Fruit fly (Drosophila melanogaster) whole organism, adult: ENCODE results near the gene mus301.

ENCODE experiments used
- CG11617 ChIP-seq: fragments of 200-800 bp; sonication (Bioruptor generic); optimal IDR thresholded peaks from 2 replicates; lab custom pipeline; 2017; ENCODE audit warnings: mild to moderate bottlenecking, missing biosample characterization, missing genetic modification reagents, missing genetic modification characterization
- CG12768 ChIP-seq: fragments of 200-800 bp; sonication (Bioruptor generic); optimal IDR thresholded peaks from 2 replicates; lab custom pipeline; 2017; ENCODE audit warnings: missing biosample characterization, missing genetic modification characterization, mild to moderate bottlenecking, moderate library complexity, missing genetic modification reagents
- CG14711 ChIP-seq: fragments of 200-800 bp; sonication (Bioruptor generic); optimal IDR thresholded peaks from 2 replicates; lab custom pipeline; 2018; ENCODE audit warnings: missing biosample characterization, mild to moderate bottlenecking, missing genetic modification characterization, moderate library complexity
- CG1620 ChIP-seq: fragments of 200-800 bp; sonication (Bioruptor generic); optimal IDR thresholded peaks from 2 replicates; lab custom pipeline; 2016; ENCODE audit warnings: missing biosample characterization, missing genetic modification characterization
- CG33017 ChIP-seq: fragments of 200-800 bp; sonication (Bioruptor generic); optimal IDR thresholded peaks from 2 replicates; lab custom pipeline; 2018; ENCODE audit warnings: missing biosample characterization, mild to moderate bottlenecking, missing genetic modification characterization, moderate library complexity
- CG7045 ChIP-seq: fragments of 200-800 bp; sonication (Bioruptor generic); optimal IDR thresholded peaks from 2 replicates; lab custom pipeline; 2017; ENCODE audit warnings: missing biosample characterization, mild to moderate bottlenecking, missing genetic modification characterization
- CG7101 ChIP-seq: fragments of 200-800 bp; sonication (Bioruptor generic); optimal IDR thresholded peaks from 2 replicates; lab custom pipeline; 2018; ENCODE audit warnings: missing biosample characterization, mild to moderate bottlenecking, missing genetic modification characterization, moderate library complexity
- Clk ChIP-seq: fragments of 200-800 bp; sonication (Bioruptor generic); optimal IDR thresholded peaks from 2 replicates; lab custom pipeline; 2017; ENCODE audit warnings: missing biosample characterization, missing genetic modification characterization
- Crg-1 ChIP-seq: fragments of 200-800 bp; sonication (Bioruptor generic); optimal IDR thresholded peaks from 2 replicates; lab custom pipeline; 2016; ENCODE audit warnings: missing biosample characterization, missing genetic modification characterization
- Hr96 ChIP-seq: fragments of 200-800 bp; sonication (Bioruptor generic); optimal IDR thresholded peaks from 2 replicates; lab custom pipeline; 2016; ENCODE audit warnings: missing biosample characterization, missing genetic modification characterization
- Mnt ChIP-seq: fragments of 200-800 bp; sonication (Bioruptor generic); optimal IDR thresholded peaks from 2 replicates; lab custom pipeline; 2016; ENCODE audit warnings: missing biosample characterization, mild to moderate bottlenecking, missing genetic modification characterization
- bab1 ChIP-seq: fragments of 200-800 bp; sonication (Bioruptor generic); optimal IDR thresholded peaks from 3 replicates; lab custom pipeline; 2019; ENCODE audit warnings: missing biosample characterization, mild to moderate bottlenecking, missing genetic modification characterization, moderate library complexity
- cic ChIP-seq: fragments of 200-800 bp; sonication (Bioruptor generic); optimal IDR thresholded peaks from 2 replicates; lab custom pipeline; 2017; ENCODE audit warnings: missing biosample characterization, mild to moderate bottlenecking, missing genetic modification characterization, moderate library complexity
- cnc ChIP-seq, 2 experiments: fragments of >200 bp; optimal IDR thresholded peaks; 2 replicates each; lab custom pipeline; 2017
- kay ChIP-seq: fragments of 200-800 bp; sonication (Bioruptor generic); peaks from one replicate; lab custom pipeline; 2016; ENCODE audit warnings: missing biosample characterization, missing genetic modification characterization, borderline replicate concordance
- ovo ChIP-seq: fragments of 200-800 bp; sonication (Bioruptor generic); optimal IDR thresholded peaks from 2 replicates; lab custom pipeline; 2016; ENCODE audit warnings: missing biosample characterization, missing genetic modification characterization
- pad ChIP-seq: fragments of 200-800 bp; sonication (Bioruptor generic); optimal IDR thresholded peaks from 3 replicates; lab custom pipeline; 2017; ENCODE audit warnings: missing biosample characterization, missing genetic modification characterization, mild to moderate bottlenecking, moderate library complexity, missing genetic modification reagents
- tj ChIP-seq: fragments of 200-800 bp; sonication (Bioruptor generic); optimal IDR thresholded peaks from 3 replicates; lab custom pipeline; 2017; ENCODE audit warnings: missing biosample characterization, mild to moderate bottlenecking, missing genetic modification characterization, moderate library complexity
- toe ChIP-seq: fragments of 200-800 bp; sonication (Bioruptor generic); optimal IDR thresholded peaks from 2 replicates; lab custom pipeline; 2016; ENCODE audit warnings: missing biosample characterization, missing genetic modification characterization

Gene mus301

DNA sequence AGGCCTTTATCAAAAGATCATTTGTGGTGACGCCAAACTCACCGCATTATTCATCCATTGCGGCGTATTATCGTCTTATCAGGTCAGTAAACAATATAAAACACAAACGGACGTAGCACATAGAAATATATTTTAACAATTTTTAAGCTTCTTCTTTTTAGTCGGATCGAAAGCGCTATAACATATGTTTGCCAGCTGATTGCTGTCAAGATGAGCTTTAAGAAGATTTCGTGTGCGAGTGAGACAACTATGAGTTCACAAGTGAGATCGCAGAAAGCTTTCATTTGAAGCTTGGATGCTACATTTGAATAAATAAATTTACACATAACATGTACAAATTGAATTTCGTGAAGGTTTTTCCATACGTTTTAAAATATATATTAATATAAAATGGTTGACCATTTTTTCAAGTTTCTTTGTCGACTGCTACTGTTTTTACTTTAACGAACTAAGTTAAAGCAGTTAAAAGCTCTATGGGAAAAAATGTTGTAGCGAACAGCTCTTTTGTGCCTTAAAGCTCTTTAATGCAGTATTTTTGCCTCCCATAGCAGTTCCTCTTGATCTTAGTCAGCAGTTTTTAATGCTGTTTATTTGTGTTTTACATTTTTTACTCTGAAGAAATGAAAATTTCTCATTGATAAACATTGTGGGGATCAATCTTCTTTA is 21.2 kb downstream of the mus301 start, which contains the start of gene CG42445:
CG42445 (minus strand) TSS at position 186 of the 666 bp plus-strand sequence.
- TF ChIP-seq CG11617 (GFP tag; lab: Kevin White, UChicago), result no peak
- peak; percentile 49 for TF ChIP-seq bab1 (GFP tag; lab: Kevin White, UChicago)
- peak; percentile 76 for TF ChIP-seq kay (GFP tag; lab: Kevin White, UChicago)
- TF ChIP-seq tj, result peak; percentile 99

- TF ChIP-seq Mnt (GFP tag; lab: Kevin White, UChicago) (no peak), tj (peak; percentile 39)
Observed at dm6 chr3L:8159724-8160422, 22.3 kb downstream of the mus301 start, which contains the start of gene CG43886. CG43886 (minus strand) TSS chr3L:8159774.

DNA sequence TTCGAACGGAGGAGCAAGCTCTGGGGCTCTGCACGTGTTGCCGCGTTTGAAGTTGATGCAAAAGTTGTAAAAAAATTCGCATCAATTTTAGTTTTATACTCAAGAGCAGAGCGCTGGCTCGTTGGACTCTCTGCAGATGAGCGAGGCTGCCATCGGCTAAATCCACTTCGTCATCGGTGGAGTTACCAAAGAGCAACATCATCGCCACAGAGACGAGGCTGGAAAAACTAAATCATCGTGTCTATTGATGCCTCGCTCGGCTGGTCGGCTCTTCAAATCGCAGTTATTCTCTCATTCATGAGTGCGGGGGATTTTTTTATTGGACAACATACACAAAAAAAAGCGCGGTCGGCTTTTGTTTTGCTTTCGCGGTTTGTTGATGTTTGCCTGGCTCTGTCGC is 27.8 kb downstream of the mus301 start, which contains the start of gene CG13675:
CG13675 (minus strand) TSS at position 83 of the 400 bp plus-strand sequence.
- TF ChIP-seq CG11617 (GFP tag; lab: Kevin White, UChicago) (no peak), Clk (GFP tag; lab: Kevin White, UChicago) (no peak), CG14711 (tag; lab: Kevin White, UChicago) (no peak), Hr96 (no peak), bab1 (GFP tag; lab: Kevin White, UChicago) (no peak), CG7101 (no peak), CG12768 (GFP tag; lab: Kevin White, UChicago) (no peak), cnc (optimal IDR thresholded peaks at IDR 0.05; lab: Kevin White, UChicago) (no peak), pad (GFP tag; lab: Kevin White, UChicago) (no peak), CG1620 (GFP tag; lab: Kevin White, UChicago) (no peak), Mnt (GFP tag; lab: Kevin White, UChicago) (no peak), kay (GFP tag; lab: Kevin White, UChicago) (no peak), CG7045 (GFP tag; lab: Kevin White, UChicago) (no peak)

DNA sequence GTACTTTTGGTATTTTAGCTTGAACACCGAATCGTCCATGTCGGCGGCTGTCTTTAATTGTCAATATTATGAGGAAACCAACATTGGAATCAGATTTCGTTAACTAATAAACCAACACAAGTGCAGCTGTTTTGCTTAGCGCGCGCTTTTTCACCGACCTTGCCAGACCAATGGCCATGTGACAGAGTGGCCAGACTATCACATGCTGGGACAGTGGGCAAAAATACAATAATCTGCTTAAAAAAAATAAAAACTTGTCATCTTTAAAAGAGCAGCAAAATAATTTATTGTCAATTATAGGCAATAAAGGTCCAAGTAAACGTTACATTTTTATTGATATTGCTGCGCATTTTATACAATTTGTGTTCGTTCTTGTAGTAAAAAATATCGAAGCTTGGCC is 38.2 kb downstream of the mus301 start, which contains the start of gene RecQ4:
RecQ4 (minus strand) TSS at position 161 of the 400 bp plus-strand sequence.
- TF ChIP-seq Hr96 (no peak), CG7101 (no peak), tj (peak; percentile 97), bab1 (GFP tag; lab: Kevin White, UChicago) (peak; percentile 35), kay (GFP tag; lab: Kevin White, UChicago) (no peak), toe (GFP tag; lab: Kevin White, UChicago) (no peak), cic (GFP tag; lab: Kevin White, UChicago) (no peak)

DNA sequence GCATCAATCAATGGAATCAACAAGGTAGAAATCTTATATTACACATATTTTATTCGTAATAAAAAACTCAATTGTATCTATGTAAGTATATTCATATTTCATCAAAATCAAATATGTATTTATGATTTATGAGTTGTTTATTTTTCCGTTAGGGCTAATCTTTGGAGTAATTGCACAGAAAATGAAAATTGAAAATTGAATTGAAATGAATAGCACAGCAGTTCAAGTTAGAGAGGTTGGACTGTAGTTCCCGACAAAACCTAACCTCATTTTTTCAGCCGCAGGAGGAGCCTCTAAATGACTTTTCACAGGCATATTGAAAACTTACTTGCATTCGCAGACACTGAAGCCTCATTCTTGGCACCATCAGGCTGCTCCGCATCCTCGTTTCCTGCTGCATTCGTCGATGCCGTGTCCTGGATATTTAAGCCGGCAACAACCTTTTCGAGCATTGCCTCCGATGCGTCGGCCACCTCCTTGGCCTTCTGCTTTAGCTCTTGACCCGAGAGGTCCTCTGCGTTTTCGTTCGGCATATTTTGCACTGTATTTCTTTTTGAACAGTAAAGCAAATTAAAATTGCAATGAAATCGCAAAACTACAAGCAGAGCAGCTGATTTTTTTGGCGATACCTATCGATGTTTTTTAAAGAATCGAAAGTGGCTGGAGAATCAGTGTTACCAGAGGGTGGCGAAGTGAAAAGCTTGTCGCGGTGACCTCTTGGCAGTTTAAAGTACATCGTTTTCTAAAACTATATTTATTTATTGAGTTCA is 40.4 kb downstream of the mus301 start, which contains the start of gene Nmt:
Nmt (minus strand) TSS at position 635 of the 770 bp plus-strand sequence.
- TF ChIP-seq kay (GFP tag; lab: Kevin White, UChicago) (no peak), CG1620 (GFP tag; lab: Kevin White, UChicago) (no peak), tj (peak; percentile 6), CG12768 (GFP tag; lab: Kevin White, UChicago) (no peak), CG7101 (peak; percentile 14), CG7045 (GFP tag; lab: Kevin White, UChicago) (peak; percentile 9), CG14711 (tag; lab: Kevin White, UChicago) (peak; percentile 42), cic (GFP tag; lab: Kevin White, UChicago) (peak; percentile 6), CG33017 (tag; lab: Kevin White, UChicago) (peak; percentile 32), ovo (GFP tag; lab: Kevin White, UChicago) (no peak), Crg-1 (GFP tag; lab: Kevin White, UChicago) (no peak), CG11617 (GFP tag; lab: Kevin White, UChicago) (peak; percentile 2), Mnt (GFP tag; lab: Kevin White, UChicago) (no peak)

DNA sequence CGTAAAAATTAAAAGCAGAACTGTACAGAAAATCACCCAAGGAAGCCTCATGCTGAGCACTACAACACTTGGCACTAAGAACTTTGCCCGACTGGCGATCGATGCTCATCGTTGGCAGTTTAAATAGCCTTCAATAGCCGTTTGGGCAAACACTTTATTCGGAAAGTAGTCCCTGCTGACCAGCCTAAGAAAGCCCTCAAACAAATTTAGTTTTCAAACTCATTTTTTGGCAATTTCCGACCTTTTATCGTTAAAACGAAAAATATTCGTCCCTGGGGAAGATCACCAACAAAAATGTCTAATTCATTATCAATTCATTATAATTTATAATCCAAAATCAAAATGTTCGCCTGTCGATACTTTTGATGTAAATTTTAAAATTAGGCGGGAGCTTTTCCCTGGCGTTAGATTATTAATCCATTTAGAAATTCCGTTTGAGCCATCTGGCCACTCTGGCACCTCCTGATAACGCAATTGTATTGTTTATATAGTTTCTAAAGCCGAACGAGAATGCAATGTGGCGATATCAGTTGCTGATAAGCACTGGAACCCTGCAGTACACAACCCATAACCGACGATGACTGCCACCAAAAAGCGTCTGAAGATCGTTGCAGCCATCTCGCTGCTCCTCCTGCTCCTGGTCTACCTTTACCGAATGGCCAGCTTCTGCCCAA is 43.0 kb downstream of the mus301 start, which contains the start of the genes mthl7 and Uxs:
mthl7 (minus strand) TSS at position 51 of the 674 bp plus-strand sequence.
Uxs (plus strand) TSS at position 460 of the 674 bp plus-strand sequence.
- TF ChIP-seq CG14711 (tag; lab: Kevin White, UChicago), result peak; percentile 4
- no peak for TF ChIP-seq Hr96
- TF ChIP-seq cnc (optimal IDR thresholded peaks at IDR 0.05; lab: Kevin White, UChicago), result no peak
- peak; percentile 84 for TF ChIP-seq cic (GFP tag; lab: Kevin White, UChicago)
- TF ChIP-seq bab1 (GFP tag; lab: Kevin White, UChicago), result peak; percentile 32
- peak; percentile 53 for TF ChIP-seq Mnt (GFP tag; lab: Kevin White, UChicago)
